Fruit fly (Drosophila melanogaster) whole organism, embryonic: ENCODE results near the gene CG13049.

ENCODE experiments used
- Awh ChIP-seq: fragments of 200-800 bp; sonication (Bioruptor generic); IDR thresholded peaks from 2 replicates; pipeline ENCODE4, ENCODE4 v1.3.6; 2022; ENCODE audit warnings: missing biosample characterization, missing genetic modification characterization
- CG10462 ChIP-seq: fragments of 200-800 bp; sonication (Bioruptor generic); optimal IDR thresholded peaks from 2 replicates; lab custom pipeline; 2016; ENCODE audit warnings: missing biosample characterization, missing genetic modification characterization
- CG12769 ChIP-seq: fragments of 200-800 bp; sonication (Bioruptor generic); optimal IDR thresholded peaks from 2 replicates; lab custom pipeline; 2019; ENCODE audit warnings: missing biosample characterization, mild to moderate bottlenecking, missing genetic modification characterization, moderate library complexity
- CG14441 ChIP-seq: fragments of 200-800 bp; sonication (Bioruptor generic); IDR thresholded peaks from 2 replicates; pipeline ENCODE4 v1.3.6; 2022; ENCODE audit warnings: missing biosample characterization, missing genetic modification characterization
- CG15269 ChIP-seq: fragments of 200-800 bp; sonication (Bioruptor generic); optimal IDR thresholded peaks from 2 replicates; lab custom pipeline; 2018; ENCODE audit warnings: missing biosample characterization, mild to moderate bottlenecking, missing genetic modification characterization, moderate library complexity
- CG15514 ChIP-seq: fragments of 200-800 bp; sonication (Bioruptor generic); optimal IDR thresholded peaks from 3 replicates; lab custom pipeline; 2017; ENCODE audit warnings: missing biosample characterization, missing genetic modification characterization, mild to moderate bottlenecking, moderate library complexity, missing genetic modification reagents
- CG1602 ChIP-seq: fragments of 200-800 bp; sonication (Bioruptor generic); optimal IDR thresholded peaks from 3 replicates; lab custom pipeline; 2016; ENCODE audit warnings: missing biosample characterization, missing genetic modification characterization
- CG2116 ChIP-seq: fragments of 200-800 bp; sonication (Bioruptor generic); optimal IDR thresholded peaks from 3 replicates; lab custom pipeline; 2018; ENCODE audit warnings: missing biosample characterization, mild to moderate bottlenecking, missing genetic modification characterization
- CG2712 ChIP-seq: fragments of 200-800 bp; optimal IDR thresholded peaks from 3 replicates; lab custom pipeline; 2019; ENCODE audit warnings: missing biosample characterization, mild to moderate bottlenecking, missing genetic modification characterization, moderate library complexity
- CG4820 ChIP-seq: fragments of 200-800 bp; sonication (Bioruptor generic); optimal IDR thresholded peaks from 3 replicates; lab custom pipeline; 2016; ENCODE audit warnings: missing biosample characterization, missing genetic modification characterization
- CG6254 ChIP-seq: fragments of 200-800 bp; sonication (Bioruptor generic); optimal IDR thresholded peaks from 3 replicates; lab custom pipeline; 2017; ENCODE audit warnings: mild to moderate bottlenecking, missing biosample characterization, missing genetic modification reagents, missing genetic modification characterization
- CG7271 ChIP-seq: fragments of 200-800 bp; sonication (Bioruptor generic); optimal IDR thresholded peaks from 2 replicates; lab custom pipeline; 2018; ENCODE audit warnings: missing biosample characterization, mild to moderate bottlenecking, missing genetic modification characterization, moderate library complexity
- CG7839 ChIP-seq: fragments of 200-800 bp; sonication (Bioruptor generic); optimal IDR thresholded peaks from 3 replicates; lab custom pipeline; 2018; ENCODE audit warnings: missing biosample characterization, mild to moderate bottlenecking, missing genetic modification characterization, moderate library complexity
- CG9876 ChIP-seq: fragments of 200-800 bp; sonication (Bioruptor generic); optimal IDR thresholded peaks from 2 replicates; lab custom pipeline; 2016; ENCODE audit warnings: missing biosample characterization, missing genetic modification characterization
- Eip74EF ChIP-seq, 2 experiments: fragments of 200-800 bp in 1 of 2; fragments of >200 bp in 1 of 2; sonication (Bioruptor generic) in 1 of 2; optimal IDR thresholded peaks; 2 replicates each; lab custom pipeline; 2017 to 2019; ENCODE audit warnings: missing biosample characterization in 2 of 2, missing genetic modification characterization in 2 of 2, mild to moderate bottlenecking in 1 of 2, moderate library complexity in 1 of 2
- Hmx ChIP-seq: fragments of 200-800 bp; sonication (Bioruptor generic); optimal IDR thresholded peaks from 2 replicates; lab custom pipeline; 2016; ENCODE audit warnings: missing biosample characterization, missing genetic modification characterization
- Hr78 ChIP-seq, 2 experiments: fragments of 200-800 bp in 1 of 2; fragments of >200 bp in 1 of 2; sonication (Bioruptor generic) in 1 of 2; optimal IDR thresholded peaks; 2 replicates each; lab custom pipeline; 2017 to 2019; ENCODE audit warnings: missing biosample characterization in 2 of 2, missing genetic modification characterization in 2 of 2, mild to moderate bottlenecking in 1 of 2, moderate library complexity in 1 of 2
- Pdp1 ChIP-seq, 2 experiments: fragments of 200-800 bp; sonication (Bioruptor generic); optimal IDR thresholded peaks; 3 replicates each; lab custom pipeline; 2016; ENCODE audit warnings: missing biosample characterization in 2 of 2, missing genetic modification characterization in 2 of 2, mild to moderate bottlenecking in 1 of 2, moderate library complexity in 1 of 2
- Sox102F ChIP-seq: fragments of 200-800 bp; sonication (Bioruptor generic); optimal IDR thresholded peaks from 2 replicates; lab custom pipeline; 2018; ENCODE audit warnings: missing biosample characterization, mild to moderate bottlenecking, missing genetic modification characterization, moderate library complexity
- Vsx1 ChIP-seq: fragments of 200-800 bp; sonication (Bioruptor generic); optimal IDR thresholded peaks from 2 replicates; lab custom pipeline; 2017; ENCODE audit warnings: missing biosample characterization, mild to moderate bottlenecking, missing genetic modification characterization, missing genetic modification reagents
- abd-A ChIP-seq: fragments of 200-800 bp; sonication (Bioruptor generic); optimal IDR thresholded peaks from 3 replicates; lab custom pipeline; 2019; ENCODE audit warnings: missing biosample characterization, mild to moderate bottlenecking, missing genetic modification characterization, moderate library complexity
- ap ChIP-seq: fragments of 200-800 bp; sonication (Bioruptor generic); IDR thresholded peaks from 2 replicates; pipeline ENCODE4 v1.3.6; 2022; ENCODE audit warnings: missing biosample characterization, missing genetic modification characterization
- cg ChIP-seq: fragments of 200-800 bp; sonication (Bioruptor generic); optimal IDR thresholded peaks from 3 replicates; lab custom pipeline; 2019; ENCODE audit warnings: missing biosample characterization, mild to moderate bottlenecking, missing genetic modification characterization, moderate library complexity
- chinmo ChIP-seq: fragments of 200-800 bp; sonication (Bioruptor generic); IDR thresholded peaks from 4 replicates; pipeline ENCODE4 v1.3.6; 2022; ENCODE audit warnings: missing biosample characterization, missing genetic modification characterization; ENCODE audit not compliant: partially characterized antibody
- dm ChIP-seq: fragments of 200-800 bp; sonication (Bioruptor generic); optimal IDR thresholded peaks from 3 replicates; lab custom pipeline; 2016; ENCODE audit warnings: missing biosample characterization, missing genetic modification characterization
- dmrt99B ChIP-seq: fragments of 200-800 bp; sonication (Bioruptor generic); optimal IDR thresholded peaks from 2 replicates; lab custom pipeline; 2018; ENCODE audit warnings: missing biosample characterization, mild to moderate bottlenecking, missing genetic modification characterization, moderate library complexity
- dysf ChIP-seq: fragments of 200-800 bp; sonication (Bioruptor generic); IDR thresholded peaks from 3 replicates; pipeline ENCODE4 v1.3.6; 2022; ENCODE audit warnings: missing biosample characterization, missing genetic modification characterization
- eyg ChIP-seq: fragments of 200-800 bp; sonication (Bioruptor generic); optimal IDR thresholded peaks from 3 replicates; lab custom pipeline; 2016; ENCODE audit warnings: missing biosample characterization, missing genetic modification characterization
- fd102C ChIP-seq: fragments of 200-800 bp; sonication (Bioruptor generic); optimal IDR thresholded peaks from 2 replicates; lab custom pipeline; 2018; ENCODE audit warnings: missing biosample characterization, mild to moderate bottlenecking, missing genetic modification characterization, moderate library complexity
- fd96Cb ChIP-seq: fragments of 200-800 bp; sonication (Bioruptor generic); optimal IDR thresholded peaks from 2 replicates; lab custom pipeline; 2018; ENCODE audit warnings: missing biosample characterization, mild to moderate bottlenecking, missing genetic modification characterization, moderate library complexity
- gt ChIP-seq: fragments of 200-800 bp; sonication (Bioruptor generic); IDR thresholded peaks from 2 replicates; pipeline ENCODE4 v1.3.6; 2022; ENCODE audit warnings: missing biosample characterization, missing genetic modification characterization
- jumu ChIP-seq: fragments of 200-800 bp; sonication (Bioruptor generic); optimal IDR thresholded peaks from 3 replicates; lab custom pipeline; 2016; ENCODE audit warnings: missing biosample characterization, missing genetic modification characterization
- kah ChIP-seq: fragments of 200-800 bp; sonication (Bioruptor generic); optimal IDR thresholded peaks from 2 replicates; lab custom pipeline; 2018; ENCODE audit warnings: missing biosample characterization, mild to moderate bottlenecking, missing genetic modification characterization
- nom ChIP-seq: fragments of 200-800 bp; sonication (Bioruptor generic); optimal IDR thresholded peaks from 2 replicates; lab custom pipeline; 2017; ENCODE audit warnings: missing biosample characterization, missing genetic modification characterization, mild to moderate bottlenecking, moderate library complexity, missing genetic modification reagents
- oc ChIP-seq: fragments of 200-800 bp; sonication (Bioruptor generic); optimal IDR thresholded peaks from 2 replicates; lab custom pipeline; 2018; ENCODE audit warnings: missing biosample characterization, mild to moderate bottlenecking, missing genetic modification characterization, moderate library complexity
- phol ChIP-seq: fragments of 200-800 bp; sonication (Bioruptor generic); optimal IDR thresholded peaks from 3 replicates; lab custom pipeline; 2018; ENCODE audit warnings: missing biosample characterization, mild to moderate bottlenecking, missing genetic modification characterization, moderate library complexity
- pita ChIP-seq: fragments of 200-800 bp; sonication (Bioruptor generic); optimal IDR thresholded peaks from 2 replicates; lab custom pipeline; 2017; ENCODE audit warnings: missing biosample characterization, mild to moderate bottlenecking, missing genetic modification characterization
- psq ChIP-seq: fragments of 200-800 bp; sonication (Bioruptor generic); optimal IDR thresholded peaks from 2 replicates; lab custom pipeline; 2017; ENCODE audit warnings: missing biosample characterization, missing genetic modification characterization
- row ChIP-seq: fragments of 200-800 bp; sonication (Bioruptor generic); IDR thresholded peaks from 3 replicates; pipeline ENCODE4 v1.3.6; 2022; ENCODE audit warnings: missing biosample characterization, missing genetic modification characterization
- slbo ChIP-seq: fragments of 200-800 bp; sonication (Bioruptor generic); IDR thresholded peaks from 2 replicates; pipeline ENCODE4 v1.3.6; 2022; ENCODE audit warnings: missing biosample characterization, missing genetic modification characterization
- stwl ChIP-seq: fragments of 200-800 bp; sonication (Bioruptor generic); optimal IDR thresholded peaks from 3 replicates; lab custom pipeline; 2018; ENCODE audit warnings: missing biosample characterization, mild to moderate bottlenecking, missing genetic modification characterization, moderate library complexity
- tap ChIP-seq: fragments of 200-800 bp; optimal IDR thresholded peaks from 3 replicates; lab custom pipeline; 2019; ENCODE audit warnings: missing biosample characterization, mild to moderate bottlenecking, missing genetic modification characterization, moderate library complexity
- tgo ChIP-seq: fragments of 200-800 bp; sonication (Bioruptor generic); IDR thresholded peaks from 3 replicates; pipeline ENCODE4 v1.3.6; 2022; ENCODE audit warnings: missing biosample characterization, missing genetic modification characterization
- usp ChIP-seq: fragments of >200 bp; optimal IDR thresholded peaks from 2 replicates; lab custom pipeline; 2017; ENCODE audit warnings: missing biosample characterization, missing genetic modification characterization

Gene CG13049

dm6 chr3L:16285346-16285911 lies 3.7 kb upstream of the CG13049 start, which contains the start of gene CG13047 (continued):
- TF ChIP-seq cg (GFP tag; lab: Kevin White, UChicago), result no peak
- TF ChIP-seq CG1602 (GFP tag; lab: Kevin White, UChicago), result no peak
- TF ChIP-seq fd102C, result no peak
- TF ChIP-seq eyg (GFP tag; lab: Kevin White, UChicago), result no peak
- 0 out of 3 replicates have a peak, but pooled peaks have one; percentile 11 for TF ChIP-seq row (GFP tag; lab: Robert Waterston, UW)
- TF ChIP-seq Eip74EF (GFP tag; optimal IDR thresholded peaks at IDR 0.05; lab: Kevin White, UChicago), result no peak
- no peak for TF ChIP-seq psq
- peak; percentile 25 for TF ChIP-seq CG7839
- TF ChIP-seq kah (GFP tag; lab: Kevin White, UChicago), result no peak
- peak; percentile 11 for TF ChIP-seq CG2712 (tag; lab: Kevin White, UChicago)
- TF ChIP-seq dm, result no peak
- TF ChIP-seq stwl, result no peak
- TF ChIP-seq dmrt99B (tag; lab: Kevin White, UChicago), result peak; percentile 44
- no peak for TF ChIP-seq usp (GFP tag; lab: Kevin White, UChicago)
- no peak for TF ChIP-seq slbo (GFP tag; lab: Robert Waterston, UW)
- peak; percentile 22 for TF ChIP-seq phol (tag; lab: Kevin White, UChicago)

dm6 chr3L:16283821-16284220 lies 2.1 kb upstream of the CG13049 start, which contains the start of gene CG13048:
TSS of gene CG13048 (minus strand) at chr3L:16283921.
- TF ChIP-seq Hmx (GFP tag; lab: Kevin White, UChicago) (no peak), CG15514 (no peak), Pdp1 (GFP tag; optimal IDR thresholded peaks at IDR 0.05; lab: Kevin White, UChicago) (peak in 1 of 2 experiments; percentile 85), CG2116 (GFP tag; lab: Kevin White, UChicago) (no peak), gt (GFP tag; lab: Robert Waterston, UW) (no peak), dysf (GFP tag; lab: Robert Waterston, UW) (no peak), CG9876 (GFP tag; lab: Kevin White, UChicago) (no peak), CG7271 (tag; lab: Kevin White, UChicago) (no peak), CG6254 (GFP tag; lab: Kevin White, UChicago) (no peak), fd96Cb (tag; lab: Kevin White, UChicago) (no peak), CG4820 (GFP tag; lab: Kevin White, UChicago) (no peak), oc (tag; lab: Kevin White, UChicago) (peak; percentile 31), ap (GFP tag; lab: Robert Waterston, UW) (no peak), tap (no peak)
- TF ChIP-seq, all 482 proteins: peak for 2

dm6 chr3L:16279987-16280454 lies 1.7 kb downstream of the CG13049 start, which contains the start of gene CG13064:
TSS of gene CG13064 (plus strand) at chr3L:16280404.
- peak; percentile 56 for TF ChIP-seq oc (tag; lab: Kevin White, UChicago)
- no peak for TF ChIP-seq CG10462 (GFP tag; lab: Kevin White, UChicago)
- peak in 1 of 2 experiments; percentile 87 for TF ChIP-seq Hr78 (GFP tag; optimal IDR thresholded peaks at IDR 0.05; lab: Kevin White, UChicago)
- peak; percentile 75 for TF ChIP-seq abd-A (tag; lab: Kevin White, UChicago)
- TF ChIP-seq tgo (GFP tag; lab: Robert Waterston, UW), result no peak
- peak; percentile 50 for TF ChIP-seq CG12769
- peak; percentile 19; the same call in 1 of the 2 replicates for TF ChIP-seq Awh
- TF ChIP-seq pita (GFP tag; lab: Kevin White, UChicago), result no peak
- TF ChIP-seq CG14441, result no peak
- TF ChIP-seq chinmo (GFP tag; lab: Robert Waterston, UW), result 0 out of 4 replicates have a peak, but pooled peaks have one; percentile 65
- no peak for TF ChIP-seq jumu (GFP tag; lab: Kevin White, UChicago)
- no peak for TF ChIP-seq Vsx1 (GFP tag; lab: Kevin White, UChicago)
- peak; percentile 27 for TF ChIP-seq CG15269 (tag; lab: Kevin White, UChicago)
- no peak for TF ChIP-seq Sox102F (GFP tag; lab: Kevin White, UChicago)
- peak; percentile 8 for TF ChIP-seq nom (GFP tag; lab: Kevin White, UChicago)
